Fruit fly (Drosophila melanogaster) whole organism, embryonic: Measurements from ENCODE around the gene fau.

ENCODE experiments used
- Ada2b ChIP-seq: fragments of 200-800 bp; sonication (Bioruptor generic); IDR thresholded peaks from 2 replicates; pipeline ENCODE4 v1.3.6; 2022; ENCODE audit warnings: missing biosample characterization, missing genetic modification characterization
- Adf1 ChIP-seq: fragments of 200-800 bp; sonication (Bioruptor generic); IDR thresholded peaks from 2 replicates; pipeline ENCODE4 v1.3.6; 2022; ENCODE audit warnings: missing biosample characterization, missing genetic modification characterization
- B-H1 ChIP-seq: fragments of 200-800 bp; sonication (Bioruptor generic); IDR thresholded peaks from 3 replicates; pipeline ENCODE4 v1.3.6; 2022; ENCODE audit warnings: missing biosample characterization, missing genetic modification characterization
- Bgb ChIP-seq: fragments of 200-800 bp; sonication (Bioruptor generic); IDR thresholded peaks from 2 replicates; pipeline ENCODE4 v1.3.6; 2022; ENCODE audit warnings: missing biosample characterization, missing genetic modification characterization; ENCODE audit not compliant: partially characterized antibody
- BtbVII ChIP-seq: fragments of 200-800 bp; sonication (Bioruptor generic); optimal IDR thresholded peaks from 3 replicates; lab custom pipeline; 2017; ENCODE audit warnings: missing biosample characterization, mild to moderate bottlenecking, missing genetic modification characterization
- CG1024 ChIP-seq: fragments of 200-800 bp; sonication (Bioruptor generic); IDR thresholded peaks from 2 replicates; pipeline ENCODE4 v1.3.6; 2022; ENCODE audit warnings: missing biosample characterization, missing genetic modification characterization
- CG12769 ChIP-seq: fragments of 200-800 bp; sonication (Bioruptor generic); optimal IDR thresholded peaks from 2 replicates; lab custom pipeline; 2019; ENCODE audit warnings: missing biosample characterization, mild to moderate bottlenecking, missing genetic modification characterization, moderate library complexity
- CG12942 ChIP-seq: fragments of 200-800 bp; sonication (Bioruptor generic); optimal IDR thresholded peaks from 3 replicates; lab custom pipeline; 2016; ENCODE audit warnings: missing biosample characterization, missing genetic modification characterization
- CG13775 ChIP-seq: fragments of 200-800 bp; sonication (Bioruptor generic); optimal IDR thresholded peaks from 3 replicates; lab custom pipeline; 2017; ENCODE audit warnings: missing biosample characterization, mild to moderate bottlenecking, missing genetic modification characterization
- CG15269 ChIP-seq: fragments of 200-800 bp; sonication (Bioruptor generic); optimal IDR thresholded peaks from 2 replicates; lab custom pipeline; 2018; ENCODE audit warnings: missing biosample characterization, mild to moderate bottlenecking, missing genetic modification characterization, moderate library complexity
- CG1603 ChIP-seq: fragments of 200-800 bp; sonication (Bioruptor generic); optimal IDR thresholded peaks from 2 replicates; lab custom pipeline; 2019; ENCODE audit warnings: missing biosample characterization, mild to moderate bottlenecking, missing genetic modification characterization, moderate library complexity
- CG17361 ChIP-seq: fragments of 200-800 bp; sonication (Bioruptor generic); IDR thresholded peaks from 3 replicates; pipeline ENCODE4 v1.3.6; 2022; ENCODE audit warnings: missing biosample characterization, missing genetic modification characterization
- CG18011 ChIP-seq: fragments of 200-800 bp; sonication (Bioruptor generic); optimal IDR thresholded peaks from 2 replicates; lab custom pipeline; 2017; ENCODE audit warnings: missing biosample characterization, missing genetic modification characterization, mild to moderate bottlenecking, moderate library complexity, missing genotype
- CG18764 ChIP-seq: fragments of 200-800 bp; sonication (Bioruptor generic); optimal IDR thresholded peaks from 3 replicates; lab custom pipeline; 2016; ENCODE audit warnings: missing biosample characterization, missing genetic modification characterization
- CG3726 ChIP-seq: fragments of 200-800 bp; sonication (Bioruptor generic); IDR thresholded peaks from 3 replicates; pipeline ENCODE4, ENCODE4 v1.3.6; 2022; ENCODE audit warnings: missing biosample characterization, missing genetic modification characterization
- CG4328 ChIP-seq: fragments of 200-800 bp; sonication (Bioruptor generic); optimal IDR thresholded peaks from 3 replicates; lab custom pipeline; 2017; ENCODE audit warnings: missing biosample characterization, missing genetic modification reagents, missing genetic modification characterization
- CG4424 ChIP-seq: fragments of 200-800 bp; sonication (Bioruptor generic); optimal IDR thresholded peaks from 3 replicates; lab custom pipeline; 2016; ENCODE audit warnings: missing biosample characterization, missing genetic modification characterization
- CG6654 ChIP-seq: fragments of 200-800 bp; sonication (Bioruptor generic); optimal IDR thresholded peaks from 2 replicates; lab custom pipeline; 2017; ENCODE audit warnings: missing biosample characterization, mild to moderate bottlenecking, missing genetic modification characterization
- CG6765 ChIP-seq: fragments of 200-800 bp; sonication (Bioruptor generic); optimal IDR thresholded peaks from 3 replicates; lab custom pipeline; 2017; ENCODE audit warnings: missing biosample characterization, mild to moderate bottlenecking, missing genetic modification characterization
- CG6854 ChIP-seq: fragments of 200-800 bp; sonication (Bioruptor generic); optimal IDR thresholded peaks from 3 replicates; lab custom pipeline; 2017; ENCODE audit warnings: missing biosample characterization, mild to moderate bottlenecking, missing genetic modification characterization
- CG7372 ChIP-seq: fragments of 200-800 bp; sonication (Bioruptor generic); IDR thresholded peaks from 2 replicates; pipeline ENCODE4 v1.3.6; 2022; ENCODE audit warnings: missing biosample characterization, missing genetic modification characterization
- CG7987 ChIP-seq: fragments of 200-800 bp; sonication (Bioruptor generic); optimal IDR thresholded peaks from 2 replicates; lab custom pipeline; 2018; ENCODE audit warnings: missing biosample characterization, mild to moderate bottlenecking, missing genetic modification characterization, moderate library complexity
- CG8478 ChIP-seq: fragments of >200 bp; optimal IDR thresholded peaks from 2 replicates; lab custom pipeline; 2018
- Dfd ChIP-seq, 2 experiments: fragments of >200 bp; optimal IDR thresholded peaks; 2 replicates each; lab custom pipeline; 2017; ENCODE audit warnings: missing biosample characterization in 2 of 2, missing genetic modification characterization in 2 of 2
- E2f1 ChIP-seq: fragments of 200-800 bp; sonication (Bioruptor generic); IDR thresholded peaks from 2 replicates; pipeline ENCODE4 v1.3.6; 2022; ENCODE audit warnings: missing biosample characterization, missing genetic modification characterization
- Gsc ChIP-seq: fragments of 200-800 bp; sonication (Bioruptor generic); IDR thresholded peaks from 2 replicates; pipeline ENCODE4 v1.3.6; 2022; ENCODE audit warnings: missing biosample characterization, missing genetic modification characterization
- HLH54F ChIP-seq: fragments of 200-800 bp; sonication (Bioruptor generic); optimal IDR thresholded peaks from 3 replicates; lab custom pipeline; 2016; ENCODE audit warnings: missing biosample characterization, missing genetic modification characterization
- Jarid2 ChIP-seq: fragments of 200-800 bp; sonication (Bioruptor generic); optimal IDR thresholded peaks from 3 replicates; lab custom pipeline; 2017; ENCODE audit warnings: mild to moderate bottlenecking, missing biosample characterization, missing genetic modification reagents, missing genetic modification characterization
- MTF-1 ChIP-seq: fragments of 200-800 bp; sonication (Bioruptor generic); optimal IDR thresholded peaks from 2 replicates; lab custom pipeline; 2018; ENCODE audit warnings: missing biosample characterization, mild to moderate bottlenecking, missing genetic modification characterization, borderline replicate concordance
- Max ChIP-seq: fragments of 200-800 bp; sonication (Bioruptor generic); optimal IDR thresholded peaks from 2 replicates; lab custom pipeline; 2016; ENCODE audit warnings: missing biosample characterization, mild to moderate bottlenecking, missing genetic modification characterization
- Mes4 ChIP-seq: fragments of 200-800 bp; sonication (Bioruptor generic); optimal IDR thresholded peaks from 2 replicates; lab custom pipeline; 2016; ENCODE audit warnings: missing biosample characterization, missing genetic modification characterization
- Nf-YA ChIP-seq: fragments of 200-800 bp; sonication (Bioruptor generic); IDR thresholded peaks from 2 replicates; pipeline ENCODE4 v1.3.6; 2022; ENCODE audit warnings: missing biosample characterization, missing genetic modification characterization
- Oli ChIP-seq: fragments of 200-800 bp; sonication (Bioruptor generic); optimal IDR thresholded peaks from 2 replicates; lab custom pipeline; 2018; ENCODE audit warnings: missing biosample characterization, mild to moderate bottlenecking, missing genetic modification characterization, moderate library complexity
- Ptx1 ChIP-seq: fragments of 200-800 bp; sonication (Bioruptor generic); IDR thresholded peaks from 2 replicates; pipeline ENCODE4 v1.3.6; 2022; ENCODE audit warnings: missing biosample characterization, missing genetic modification characterization
- Sox100B ChIP-seq: fragments of 200-800 bp; sonication (Bioruptor generic); optimal IDR thresholded peaks from 3 replicates; lab custom pipeline; 2018; ENCODE audit warnings: missing biosample characterization, mild to moderate bottlenecking, missing genetic modification characterization
- Sox102F ChIP-seq: fragments of 200-800 bp; sonication (Bioruptor generic); optimal IDR thresholded peaks from 2 replicates; lab custom pipeline; 2018; ENCODE audit warnings: missing biosample characterization, mild to moderate bottlenecking, missing genetic modification characterization, moderate library complexity
- amos ChIP-seq: fragments of 200-800 bp; sonication (Bioruptor generic); IDR thresholded peaks from 2 replicates; pipeline ENCODE4 v1.3.6; 2022; ENCODE audit warnings: missing biosample characterization, missing genetic modification characterization; ENCODE audit not compliant: partially characterized antibody
- danr ChIP-seq: fragments of 200-800 bp; sonication (Bioruptor generic); IDR thresholded peaks from 2 replicates; pipeline ENCODE4 v1.3.6; 2022; ENCODE audit warnings: missing biosample characterization, missing genetic modification characterization
- dmrt11E ChIP-seq: fragments of 200-800 bp; sonication (Bioruptor generic); optimal IDR thresholded peaks from 3 replicates; lab custom pipeline; 2018; ENCODE audit warnings: missing biosample characterization, mild to moderate bottlenecking, missing genetic modification characterization, moderate library complexity
- eyg ChIP-seq: fragments of 200-800 bp; sonication (Bioruptor generic); optimal IDR thresholded peaks from 3 replicates; lab custom pipeline; 2016; ENCODE audit warnings: missing biosample characterization, missing genetic modification characterization
- gt ChIP-seq: fragments of 200-800 bp; sonication (Bioruptor generic); IDR thresholded peaks from 2 replicates; pipeline ENCODE4 v1.3.6; 2022; ENCODE audit warnings: missing biosample characterization, missing genetic modification characterization
- lab ChIP-seq: fragments of 200-800 bp; sonication (Bioruptor generic); optimal IDR thresholded peaks from 3 replicates; lab custom pipeline; 2017; ENCODE audit warnings: missing biosample characterization, missing genetic modification characterization, mild to moderate bottlenecking, moderate library complexity, missing genetic modification reagents
- maf-S ChIP-seq: fragments of 200-800 bp; sonication (Bioruptor generic); optimal IDR thresholded peaks from 2 replicates; lab custom pipeline; 2016; ENCODE audit warnings: missing biosample characterization, missing genetic modification characterization
- pita ChIP-seq: fragments of 200-800 bp; sonication (Bioruptor generic); optimal IDR thresholded peaks from 2 replicates; lab custom pipeline; 2017; ENCODE audit warnings: missing biosample characterization, mild to moderate bottlenecking, missing genetic modification characterization
- psq ChIP-seq: fragments of 200-800 bp; sonication (Bioruptor generic); optimal IDR thresholded peaks from 2 replicates; lab custom pipeline; 2017; ENCODE audit warnings: missing biosample characterization, missing genetic modification characterization
- tll ChIP-seq, 2 experiments: fragments of 200-800 bp in 1 of 2; fragments of >200 bp in 1 of 2; sonication (Bioruptor generic) in 1 of 2; optimal IDR thresholded peaks; 2 replicates each; lab custom pipeline; 2017 to 2019; ENCODE audit warnings: missing biosample characterization in 2 of 2, missing genetic modification characterization in 2 of 2, mild to moderate bottlenecking in 1 of 2, moderate library complexity in 1 of 2
- toy ChIP-seq: fragments of 200-800 bp; sonication (Bioruptor generic); IDR thresholded peaks from 2 replicates; pipeline ENCODE4 v1.3.6; 2022; ENCODE audit warnings: missing biosample characterization, missing genetic modification characterization
- zen ChIP-seq: fragments of 200-800 bp; sonication (Bioruptor generic); optimal IDR thresholded peaks from 3 replicates; lab custom pipeline; 2018; ENCODE audit warnings: missing biosample characterization, mild to moderate bottlenecking, missing genetic modification characterization, moderate library complexity

The fau gene

dm6 chr3R:10760966-10761855, 16.0 kb downstream of the fau start, which contains the start of the genes MED7 and Cap-H2 (continued):
- TF ChIP-seq Gsc (GFP tag; lab: Robert Waterston, UW), result no peak
- TF ChIP-seq Bgb (GFP tag; lab: Robert Waterston, UW), result peak; percentile 95
- no peak for TF ChIP-seq Dfd (GFP tag; optimal IDR thresholded peaks at IDR 0.05; lab: Kevin White, UChicago)
- TF ChIP-seq tll (GFP tag; optimal IDR thresholded peaks at IDR 0.05; lab: Kevin White, UChicago), result peak; percentile 56 to 78
- no peak for TF ChIP-seq MTF-1 (GFP tag; lab: Kevin White, UChicago)
- TF ChIP-seq CG3726, result no peak
- peak; percentile 11 for TF ChIP-seq CG8478
- peak; percentile 5 for TF ChIP-seq BtbVII (GFP tag; lab: Kevin White, UChicago)
- peak; percentile 81 for TF ChIP-seq Ada2b
- peak; percentile 80 for TF ChIP-seq CG1603
- peak; percentile 17; the same call in 1 of the 2 replicates for TF ChIP-seq Nf-YA
- TF ChIP-seq Sox100B (GFP tag; lab: Kevin White, UChicago), result peak; percentile 41
- TF ChIP-seq CG1024 (GFP tag; lab: Robert Waterston, UW), result 0 out of 2 replicates have a peak, but pooled peaks have one; percentile 42
- peak; percentile 90 for TF ChIP-seq Max (GFP tag; lab: Kevin White, UChicago)
- TF ChIP-seq CG4328 (GFP tag; lab: Kevin White, UChicago), result peak; percentile 48
- peak; percentile 85 for TF ChIP-seq zen (tag; lab: Kevin White, UChicago)
- no peak for TF ChIP-seq eyg (GFP tag; lab: Kevin White, UChicago)
- TF ChIP-seq CG6854 (GFP tag; lab: Kevin White, UChicago), result no peak
- peak; percentile 80 for TF ChIP-seq CG12942 (GFP tag; lab: Kevin White, UChicago)
- TF ChIP-seq CG12769 (tag; lab: Kevin White, UChicago), result peak; percentile 69
- peak; percentile 61 for TF ChIP-seq Adf1
- peak; percentile 81 for TF ChIP-seq CG17361 (GFP tag; lab: Robert Waterston, UW)
- TF ChIP-seq Oli (tag; lab: Kevin White, UChicago), result peak; percentile 67
- peak; percentile 63 for TF ChIP-seq B-H1 (GFP tag; lab: Robert Waterston, UW)
- TF ChIP-seq Ptx1 (GFP tag; lab: Robert Waterston, UW), result peak; percentile 89
- peak; percentile 71 for TF ChIP-seq E2f1 (GFP tag; lab: Robert Waterston, UW)
- 0 out of 2 replicates have a peak, but pooled peaks have one; percentile 41 for TF ChIP-seq danr
- TF ChIP-seq CG15269 (tag; lab: Kevin White, UChicago), result no peak
- no peak for TF ChIP-seq lab (GFP tag; lab: Kevin White, UChicago)
- peak; percentile 19 for TF ChIP-seq CG7987
- TF ChIP-seq maf-S, result peak; percentile 53
- peak; percentile 97 for TF ChIP-seq psq (GFP tag; lab: Kevin White, UChicago)
- peak; percentile 84 for TF ChIP-seq CG13775 (GFP tag; lab: Kevin White, UChicago)
- TF ChIP-seq HLH54F, result peak; percentile 84
- TF ChIP-seq CG6654 (GFP tag; lab: Kevin White, UChicago), result peak; percentile 7
- TF ChIP-seq amos (GFP tag; lab: Robert Waterston, UW), result peak; percentile 96
- peak; percentile 62 for TF ChIP-seq gt (GFP tag; lab: Robert Waterston, UW)
- TF ChIP-seq Jarid2 (GFP tag; lab: Kevin White, UChicago), result no peak
- no peak for TF ChIP-seq pita (GFP tag; lab: Kevin White, UChicago)
- TF ChIP-seq Sox102F (GFP tag; lab: Kevin White, UChicago), result no peak
- peak; percentile 80 for TF ChIP-seq dmrt11E (tag; lab: Kevin White, UChicago)
- peak; percentile 73 for TF ChIP-seq CG7372 (GFP tag; lab: Robert Waterston, UW)
- TF ChIP-seq CG6765 (GFP tag; lab: Kevin White, UChicago), result no peak
- TF ChIP-seq CG18011 (GFP tag; lab: Kevin White, UChicago), result peak; percentile 6
- TF ChIP-seq CG4424 (GFP tag; lab: Kevin White, UChicago), result peak; percentile 91
- no peak for TF ChIP-seq toy (GFP tag; lab: Robert Waterston, UW)
- TF ChIP-seq Mes4 (GFP tag; lab: Kevin White, UChicago), result peak; percentile 53
- TF ChIP-seq CG18764 (GFP tag; lab: Kevin White, UChicago), result peak; percentile 81
